Worm (Caenorhabditis elegans) whole organism, L3 larva: Measurements from ENCODE around the gene trr-1.

Source experiments
- R02D3.7 ChIP-seq: fragments of 150-350 bp; optimal IDR thresholded peaks from 2 replicates; lab custom pipeline; 2014; ENCODE audit warnings: missing biosample characterization, missing genetic modification characterization
- aly-2 ChIP-seq: fragments of 150-350 bp; optimal IDR thresholded peaks from 2 replicates; lab custom pipeline; 2014; ENCODE audit warnings: missing biosample characterization, missing genetic modification characterization
- egl-5 ChIP-seq: fragments of 150-350 bp; optimal IDR thresholded peaks from 2 replicates; lab custom pipeline; 2017; ENCODE audit warnings: missing biosample characterization, missing genetic modification reagents, missing genetic modification characterization, inconsistent platforms
- elt-1 ChIP-seq: fragments of 150-350 bp; optimal IDR thresholded peaks from 2 replicates; lab custom pipeline; 2014; ENCODE audit warnings: missing biosample characterization, missing genetic modification characterization
- elt-3 ChIP-seq, 3 experiments: fragments of 150-350 bp in 1 of 3; sonication (generic microtip) in 2 of 3; optimal IDR thresholded peaks; 2 replicates in 2 of 3; 4 replicates in 1 of 3; lab custom pipeline; 2014 to 2017; ENCODE audit warnings: missing biosample characterization in 3 of 3, missing genetic modification characterization in 3 of 3
- fkh-10 ChIP-seq: sonication (generic microtip); optimal IDR thresholded peaks from 2 replicates; lab custom pipeline; 2017; ENCODE audit warnings: missing biosample characterization, missing genetic modification reagents, missing genetic modification characterization
- hmg-11 ChIP-seq: sonication (generic microtip); optimal IDR thresholded peaks from 2 replicates; lab custom pipeline; 2016; ENCODE audit warnings: missing genetic modification characterization, missing compliant biosample characterization
- nhr-11 ChIP-seq: fragments of 150-350 bp; optimal IDR thresholded peaks from 2 replicates; lab custom pipeline; 2014; ENCODE audit warnings: missing biosample characterization, missing genetic modification characterization
- nhr-12 ChIP-seq: fragments of 150-350 bp; optimal IDR thresholded peaks from 2 replicates; lab custom pipeline; 2014; ENCODE audit warnings: missing biosample characterization, missing genetic modification characterization
- pha-4 ChIP-seq: fragments of 150-350 bp; optimal IDR thresholded peaks from 2 replicates; lab custom pipeline; 2014; ENCODE audit warnings: missing biosample characterization, missing genetic modification reagents, missing genetic modification characterization
- pqm-1 ChIP-seq: fragments of 150-350 bp; optimal IDR thresholded peaks from 2 replicates; lab custom pipeline; 2017; ENCODE audit warnings: missing biosample characterization, missing genetic modification characterization, inconsistent platforms
- skn-1 ChIP-seq: fragments of 150-350 bp; optimal IDR thresholded peaks from 2 replicates; lab custom pipeline; 2014; ENCODE audit warnings: missing biosample characterization, missing genetic modification characterization
- ztf-11 ChIP-seq: fragments of 150-350 bp; optimal IDR thresholded peaks from 2 replicates; lab custom pipeline; 2014; ENCODE audit warnings: missing biosample characterization, missing genetic modification characterization

- TF ChIP-seq ztf-11 (tag; lab: Kevin White, UChicago) (no peak), hmg-11 (no peak), pqm-1 (tag; lab: Kevin White, UChicago) (no peak), nhr-12 (tag; lab: Kevin White, UChicago) (no peak), egl-5 (tag; lab: Kevin White, UChicago) (no peak), nhr-11 (tag; lab: Kevin White, UChicago) (no peak), pha-4 (tag; lab: Kevin White, UChicago) (no peak), R02D3.7 (no peak), aly-2 (tag; lab: Kevin White, UChicago) (peak; percentile 44), elt-3 (tag; optimal IDR thresholded peaks at IDR 0.05; lab: Kevin White, UChicago) (no peak), skn-1 (tag; lab: Kevin White, UChicago) (no peak), elt-1 (tag; lab: Kevin White, UChicago) (no peak), fkh-10 (GFP tag; lab: Kevin White, UChicago) (no peak)
These were observed 24.6 kb downstream of the trr-1 start, which contains the start of gene coa-7 for ce11 chrII:11650975-11651588.
